Fruit fly (Drosophila melanogaster) whole organism, adult: ENCODE data around the gene p38b.

Experiments used
- CG11617 ChIP-seq: fragments of 200-800 bp; sonication (Bioruptor generic); optimal IDR thresholded peaks from 2 replicates; lab custom pipeline; 2017; ENCODE audit warnings: mild to moderate bottlenecking, missing biosample characterization, missing genetic modification reagents, missing genetic modification characterization
- CG12768 ChIP-seq: fragments of 200-800 bp; sonication (Bioruptor generic); optimal IDR thresholded peaks from 2 replicates; lab custom pipeline; 2017; ENCODE audit warnings: missing biosample characterization, missing genetic modification characterization, mild to moderate bottlenecking, moderate library complexity, missing genetic modification reagents
- CG14711 ChIP-seq: fragments of 200-800 bp; sonication (Bioruptor generic); optimal IDR thresholded peaks from 2 replicates; lab custom pipeline; 2018; ENCODE audit warnings: missing biosample characterization, mild to moderate bottlenecking, missing genetic modification characterization, moderate library complexity
- CG1620 ChIP-seq: fragments of 200-800 bp; sonication (Bioruptor generic); optimal IDR thresholded peaks from 2 replicates; lab custom pipeline; 2016; ENCODE audit warnings: missing biosample characterization, missing genetic modification characterization
- CG33017 ChIP-seq: fragments of 200-800 bp; sonication (Bioruptor generic); optimal IDR thresholded peaks from 2 replicates; lab custom pipeline; 2018; ENCODE audit warnings: missing biosample characterization, mild to moderate bottlenecking, missing genetic modification characterization, moderate library complexity
- CG5204 ChIP-seq: fragments of 200-800 bp; sonication (Bioruptor generic); optimal IDR thresholded peaks from 2 replicates; lab custom pipeline; 2016; ENCODE audit warnings: missing biosample characterization, missing genetic modification characterization
- CG7045 ChIP-seq: fragments of 200-800 bp; sonication (Bioruptor generic); optimal IDR thresholded peaks from 2 replicates; lab custom pipeline; 2017; ENCODE audit warnings: missing biosample characterization, mild to moderate bottlenecking, missing genetic modification characterization
- CG7101 ChIP-seq: fragments of 200-800 bp; sonication (Bioruptor generic); optimal IDR thresholded peaks from 2 replicates; lab custom pipeline; 2018; ENCODE audit warnings: missing biosample characterization, mild to moderate bottlenecking, missing genetic modification characterization, moderate library complexity
- Clk ChIP-seq: fragments of 200-800 bp; sonication (Bioruptor generic); optimal IDR thresholded peaks from 2 replicates; lab custom pipeline; 2017; ENCODE audit warnings: missing biosample characterization, missing genetic modification characterization
- Crg-1 ChIP-seq: fragments of 200-800 bp; sonication (Bioruptor generic); optimal IDR thresholded peaks from 2 replicates; lab custom pipeline; 2016; ENCODE audit warnings: missing biosample characterization, missing genetic modification characterization
- Hr96 ChIP-seq: fragments of 200-800 bp; sonication (Bioruptor generic); optimal IDR thresholded peaks from 2 replicates; lab custom pipeline; 2016; ENCODE audit warnings: missing biosample characterization, missing genetic modification characterization
- Mnt ChIP-seq: fragments of 200-800 bp; sonication (Bioruptor generic); optimal IDR thresholded peaks from 2 replicates; lab custom pipeline; 2016; ENCODE audit warnings: missing biosample characterization, mild to moderate bottlenecking, missing genetic modification characterization
- bab1 ChIP-seq: fragments of 200-800 bp; sonication (Bioruptor generic); optimal IDR thresholded peaks from 3 replicates; lab custom pipeline; 2019; ENCODE audit warnings: missing biosample characterization, mild to moderate bottlenecking, missing genetic modification characterization, moderate library complexity
- cic ChIP-seq: fragments of 200-800 bp; sonication (Bioruptor generic); optimal IDR thresholded peaks from 2 replicates; lab custom pipeline; 2017; ENCODE audit warnings: missing biosample characterization, mild to moderate bottlenecking, missing genetic modification characterization, moderate library complexity
- cnc ChIP-seq, 2 experiments: fragments of >200 bp; optimal IDR thresholded peaks; 2 replicates each; lab custom pipeline; 2017
- kay ChIP-seq: fragments of 200-800 bp; sonication (Bioruptor generic); peaks from one replicate; lab custom pipeline; 2016; ENCODE audit warnings: missing biosample characterization, missing genetic modification characterization, borderline replicate concordance
- ovo ChIP-seq: fragments of 200-800 bp; sonication (Bioruptor generic); optimal IDR thresholded peaks from 2 replicates; lab custom pipeline; 2016; ENCODE audit warnings: missing biosample characterization, missing genetic modification characterization
- pad ChIP-seq: fragments of 200-800 bp; sonication (Bioruptor generic); optimal IDR thresholded peaks from 3 replicates; lab custom pipeline; 2017; ENCODE audit warnings: missing biosample characterization, missing genetic modification characterization, mild to moderate bottlenecking, moderate library complexity, missing genetic modification reagents
- tj ChIP-seq: fragments of 200-800 bp; sonication (Bioruptor generic); optimal IDR thresholded peaks from 3 replicates; lab custom pipeline; 2017; ENCODE audit warnings: missing biosample characterization, mild to moderate bottlenecking, missing genetic modification characterization, moderate library complexity
- toe ChIP-seq: fragments of 200-800 bp; sonication (Bioruptor generic); optimal IDR thresholded peaks from 2 replicates; lab custom pipeline; 2016; ENCODE audit warnings: missing biosample characterization, missing genetic modification characterization

p38b gene

dm6 chr2L:13783264-13784154 lies 3.0 kb downstream of the p38b start, which contains the start of gene Eato:
TSS of gene Eato (plus strand) at chr2L:13784084.
- TF ChIP-seq CG14711 (tag; lab: Kevin White, UChicago) (no peak), kay (GFP tag; lab: Kevin White, UChicago) (no peak), CG7101 (tag; lab: Kevin White, UChicago) (peak; percentile 27), CG5204 (GFP tag; lab: Kevin White, UChicago) (no peak), pad (peak; percentile 2), ovo (GFP tag; lab: Kevin White, UChicago) (no peak), bab1 (GFP tag; lab: Kevin White, UChicago) (peak; percentile 20), CG11617 (peak; percentile 48)

dm6 chr2L:13784155-13784681 lies 3.7 kb downstream of the p38b start, which contains the start of gene CG16890:
TSS of gene CG16890 (minus strand) at chr2L:13784338.
- TF ChIP-seq CG12768 (no peak), cic (peak; percentile 59), cnc (optimal IDR thresholded peaks at IDR 0.05; lab: Kevin White, UChicago) (no peak)

- TF ChIP-seq CG7101 (tag; lab: Kevin White, UChicago) (no peak), CG11617 (no peak), tj (GFP tag; lab: Kevin White, UChicago) (no peak), Clk (GFP tag; lab: Kevin White, UChicago) (no peak), CG1620 (no peak), Hr96 (GFP tag; lab: Kevin White, UChicago) (no peak), cnc (optimal IDR thresholded peaks at IDR 0.05; lab: Kevin White, UChicago) (no peak), toe (GFP tag; lab: Kevin White, UChicago) (no peak), CG12768 (no peak), CG14711 (tag; lab: Kevin White, UChicago) (no peak), bab1 (GFP tag; lab: Kevin White, UChicago) (no peak), cic (no peak), pad (no peak), Mnt (GFP tag; lab: Kevin White, UChicago) (no peak), kay (GFP tag; lab: Kevin White, UChicago) (no peak)
Observed at dm6 chr2L:13790715-13791114, 10.2 kb downstream of the p38b start, which contains the start of gene CG16863. TSS of gene CG16863 (plus strand) at chr2L:13790959.

- TF ChIP-seq cnc (optimal IDR thresholded peaks at IDR 0.05; lab: Kevin White, UChicago) (no peak), tj (GFP tag; lab: Kevin White, UChicago) (peak; percentile 37), bab1 (GFP tag; lab: Kevin White, UChicago) (peak; percentile 52), CG11617 (no peak), Mnt (GFP tag; lab: Kevin White, UChicago) (no peak), toe (GFP tag; lab: Kevin White, UChicago) (no peak), pad (no peak), kay (GFP tag; lab: Kevin White, UChicago) (no peak), CG7045 (GFP tag; lab: Kevin White, UChicago) (no peak), ovo (GFP tag; lab: Kevin White, UChicago) (no peak), CG14711 (tag; lab: Kevin White, UChicago) (no peak), Hr96 (GFP tag; lab: Kevin White, UChicago) (no peak), cic (peak; percentile 2), Crg-1 (no peak), CG7101 (tag; lab: Kevin White, UChicago) (peak; percentile 33)
Observed at dm6 chr2L:13793405-13793804, 12.9 kb downstream of the p38b start, which contains the start of gene Sec71. TSS of gene Sec71 (plus strand) at chr2L:13793521.

- TF ChIP-seq Hr96 (GFP tag; lab: Kevin White, UChicago) (no peak), bab1 (GFP tag; lab: Kevin White, UChicago) (no peak), CG5204 (GFP tag; lab: Kevin White, UChicago) (no peak), cnc (optimal IDR thresholded peaks at IDR 0.05; lab: Kevin White, UChicago) (no peak), pad (no peak), ovo (GFP tag; lab: Kevin White, UChicago) (no peak), Crg-1 (peak; percentile 12), tj (GFP tag; lab: Kevin White, UChicago) (no peak), CG33017 (tag; lab: Kevin White, UChicago) (peak; percentile 40), Mnt (GFP tag; lab: Kevin White, UChicago) (no peak), toe (GFP tag; lab: Kevin White, UChicago) (no peak), CG11617 (no peak), Clk (GFP tag; lab: Kevin White, UChicago) (no peak), CG12768 (peak; percentile 16), CG7101 (tag; lab: Kevin White, UChicago) (peak; percentile 61), cic (peak; percentile 60), CG14711 (tag; lab: Kevin White, UChicago) (no peak), CG1620 (no peak), CG7045 (GFP tag; lab: Kevin White, UChicago) (peak; percentile 47)
Observed at dm6 chr2L:13801166-13801565, 20.7 kb downstream of the p38b start.

- no peak for TF ChIP-seq CG7045 (GFP tag; lab: Kevin White, UChicago)
- no peak for TF ChIP-seq CG5204 (GFP tag; lab: Kevin White, UChicago)
- TF ChIP-seq Mnt (GFP tag; lab: Kevin White, UChicago) = peak; percentile 35
- TF ChIP-seq CG11617 = no peak
- TF ChIP-seq bab1 (GFP tag; lab: Kevin White, UChicago) = no peak
- TF ChIP-seq pad = no peak
- TF ChIP-seq CG33017 (tag; lab: Kevin White, UChicago) = no peak
- no peak for TF ChIP-seq CG1620
- TF ChIP-seq kay (GFP tag; lab: Kevin White, UChicago) = no peak
- TF ChIP-seq CG12768 = peak; percentile 58
- no peak for TF ChIP-seq CG7101 (tag; lab: Kevin White, UChicago)
- no peak for TF ChIP-seq Clk (GFP tag; lab: Kevin White, UChicago)
- TF ChIP-seq cnc (optimal IDR thresholded peaks at IDR 0.05; lab: Kevin White, UChicago) = no peak
- TF ChIP-seq Crg-1 = no peak
- peak; percentile 51 for TF ChIP-seq cic
- no peak for TF ChIP-seq toe (GFP tag; lab: Kevin White, UChicago)
- no peak for TF ChIP-seq Hr96 (GFP tag; lab: Kevin White, UChicago)
- TF ChIP-seq CG14711 (tag; lab: Kevin White, UChicago) = no peak
- TF ChIP-seq tj (GFP tag; lab: Kevin White, UChicago) = no peak
- no peak for TF ChIP-seq ovo (GFP tag; lab: Kevin White, UChicago)
Observed at dm6 chr2L:13802075-13802639, 21.7 kb downstream of the p38b start.
